Worm (Caenorhabditis elegans): ENCODE measurements around the gene F46C5.6.

Gene F46C5.6

ce11 chrII:8884262-8884949 is 40.1 kb upstream of the F46C5.6 start, which contains the start of the genes T07D4.5 and ddx-19:
Gene T07D4.5 (minus strand): TSS chrII:8884332.
Gene ddx-19 (plus strand): TSS chrII:8884899.
- no peak for TF ChIP-seq nhr-76 (tag; optimal IDR thresholded peaks at IDR 0.05)
- TF ChIP-seq sea-2 (GFP tag; optimal IDR thresholded peaks at IDR 0.05): no peak
- TF ChIP-seq elt-2 (tag; optimal IDR thresholded peaks at IDR 0.05): peak; percentile 29
- no peak for TF ChIP-seq tbx-2 (tag; optimal IDR thresholded peaks at IDR 0.05)
- TF ChIP-seq fos-1 (tag; optimal IDR thresholded peaks at IDR 0.05): no peak
- peak; percentile 7 for TF ChIP-seq pqm-1 (tag; optimal IDR thresholded peaks at IDR 0.05)
- peak; percentile 42 for TF ChIP-seq lin-15B (tag; optimal IDR thresholded peaks at IDR 0.05)
- TF ChIP-seq nhr-28 (tag; optimal IDR thresholded peaks at IDR 0.05): no peak
- TF ChIP-seq mml-1 (tag; optimal IDR thresholded peaks at IDR 0.05): no peak
- peak; percentile 78 for TF ChIP-seq pha-4 (tag; optimal IDR thresholded peaks at IDR 0.05)
- no peak for TF ChIP-seq aly-2 (tag; optimal IDR thresholded peaks at IDR 0.05)
- TF ChIP-seq skn-1 (tag; optimal IDR thresholded peaks at IDR 0.05): no peak
- peak; percentile 8 for TF ChIP-seq nhr-23 (tag; optimal IDR thresholded peaks at IDR 0.05)
- no peak for TF ChIP-seq unc-62 (GFP tag; optimal IDR thresholded peaks at IDR 0.05)
- TF ChIP-seq ceh-9 (tag; optimal IDR thresholded peaks at IDR 0.05): no peak
- TF ChIP-seq R02D3.7 (tag; optimal IDR thresholded peaks at IDR 0.05): no peak
- TF ChIP-seq fkh-10 (GFP tag; optimal IDR thresholded peaks at IDR 0.05): no peak
- TF ChIP-seq zag-1 (tag; optimal IDR thresholded peaks at IDR 0.05): no peak

DNA sequence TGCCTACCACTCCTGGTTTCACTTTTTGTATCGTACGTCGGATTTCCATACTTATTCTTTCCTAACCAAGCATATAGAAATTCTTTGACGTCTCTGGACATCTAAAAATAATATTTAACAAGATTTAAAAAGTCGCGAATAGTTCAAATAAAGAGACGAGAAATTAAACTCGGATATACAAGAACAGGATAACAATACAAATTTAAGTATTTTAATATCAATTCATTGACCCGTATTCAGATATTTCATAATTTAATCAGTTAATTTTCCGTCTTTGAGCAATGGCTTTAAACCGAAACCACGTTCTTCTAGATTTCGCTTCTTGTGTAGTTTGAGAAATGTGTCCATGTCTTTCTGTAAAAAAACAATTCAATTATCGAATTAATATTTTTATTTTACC is 39.2 kb upstream of the F46C5.6 start, which contains the start of gene rha-1:
rha-1 (minus strand) TSS at position 101 of the 400 bp plus-strand sequence.
- TF ChIP-seq pha-4 (tag; optimal IDR thresholded peaks at IDR 0.05): no peak
- TF ChIP-seq pqm-1 (tag; optimal IDR thresholded peaks at IDR 0.05): no peak
- no peak for TF ChIP-seq nhr-77 (tag; optimal IDR thresholded peaks at IDR 0.05)
- no peak for TF ChIP-seq nfya-1 (tag; optimal IDR thresholded peaks at IDR 0.05; ENCODE audit: insufficient read depth)
- TF ChIP-seq eor-1 (tag; optimal IDR thresholded peaks at IDR 0.05): no peak
- no peak for TF ChIP-seq nhr-67 (tag; optimal IDR thresholded peaks at IDR 0.05)
- TF ChIP-seq jun-1 (tag; optimal IDR thresholded peaks at IDR 0.05): no peak
- TF ChIP-seq nhr-43 (tag; optimal IDR thresholded peaks at IDR 0.05; ENCODE audit: poor library complexity, severe bottlenecking): no peak
- TF ChIP-seq ZK546.5 (tag; optimal IDR thresholded peaks at IDR 0.05): no peak
- TF ChIP-seq nhr-28 (tag; optimal IDR thresholded peaks at IDR 0.05): no peak
- no peak for TF ChIP-seq ztf-4 (tag; optimal IDR thresholded peaks at IDR 0.05)

DNA sequence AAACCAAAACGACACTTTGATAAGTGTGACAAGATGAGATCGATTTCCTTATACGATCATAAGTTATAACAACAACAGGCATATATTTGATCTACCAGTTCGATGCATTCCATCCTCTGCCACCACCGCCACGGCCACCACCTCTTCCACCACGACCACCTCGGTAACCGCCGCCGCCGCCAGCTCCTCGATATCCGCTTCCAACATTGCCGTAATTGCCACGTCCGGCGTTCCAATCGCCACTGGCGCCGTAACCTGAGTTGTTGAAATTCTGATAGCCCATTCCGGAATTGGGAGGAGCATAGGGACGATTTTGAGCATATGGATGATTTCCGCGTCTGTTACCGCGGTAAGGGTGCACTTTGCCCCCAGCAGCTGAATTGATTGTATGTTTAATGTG is 34.2 kb upstream of the F46C5.6 start:
- TF ChIP-seq mdl-1 (tag; optimal IDR thresholded peaks at IDR 0.05) (no peak), snpc-4 (tag; optimal IDR thresholded peaks at IDR 0.05) (no peak), elt-2 (tag; optimal IDR thresholded peaks at IDR 0.05) (no peak), mml-1 (tag; optimal IDR thresholded peaks at IDR 0.05) (no peak), unc-39 (tag; optimal IDR thresholded peaks at IDR 0.05) (no peak), ceh-28 (tag; optimal IDR thresholded peaks at IDR 0.05) (no peak), skn-1 (tag; optimal IDR thresholded peaks at IDR 0.05) (no peak)

ce11 chrII:8877032-8877985 is 33.0 kb upstream of the F46C5.6 start:
- no peak for TF ChIP-seq nhr-77 (tag; optimal IDR thresholded peaks at IDR 0.05)
- peak; percentile 56 for TF ChIP-seq snpc-4 (tag; optimal IDR thresholded peaks at IDR 0.05)

ce11 chrII:8873842-8874241 is 29.5 kb upstream of the F46C5.6 start, which contains the start of gene T07D4.2:
Gene T07D4.2 (minus strand): TSS chrII:8873942.
- peak; percentile 11 for TF ChIP-seq unc-62 (GFP tag; optimal IDR thresholded peaks at IDR 0.05)
- no peak for TF ChIP-seq pqm-1 (tag; optimal IDR thresholded peaks at IDR 0.05)
